Worm (Caenorhabditis elegans): ENCODE results near the gene T05C1.3.
A peak's percentile ranks its signal among the peaks of the same experiment; 100 is the strongest.

T05C1.3 gene

DNA sequence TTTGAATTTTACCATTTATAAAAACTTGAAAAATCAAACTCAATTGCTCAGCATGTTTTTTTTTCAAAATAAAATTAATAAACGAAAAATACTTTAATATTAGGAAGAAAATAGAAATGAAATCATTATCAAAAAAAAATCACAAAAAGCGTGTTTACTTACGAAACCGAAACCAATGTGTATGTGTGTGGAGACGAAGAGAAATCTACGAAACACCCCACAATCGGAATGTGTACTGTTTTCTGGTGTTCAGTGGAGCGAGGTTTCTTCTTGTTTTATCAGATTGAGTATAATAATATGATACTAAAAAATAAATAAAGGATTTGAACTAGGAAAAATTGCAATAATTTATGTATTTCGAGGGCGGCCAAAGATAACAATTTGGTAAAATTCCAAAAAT is 18.5 kb upstream of the T05C1.3 start (continued):
- TF ChIP-seq snpc-4 (tag; optimal IDR thresholded peaks at IDR 0.05) = no peak
- TF ChIP-seq elt-2 (tag; optimal IDR thresholded peaks at IDR 0.05) = peak; percentile 56
- no peak for TF ChIP-seq nhr-11 (tag; optimal IDR thresholded peaks at IDR 0.05)
- TF ChIP-seq unc-86 (tag; optimal IDR thresholded peaks at IDR 0.05) = no peak
- TF ChIP-seq vab-15 (tag; optimal IDR thresholded peaks at IDR 0.05) = no peak
- no peak for TF ChIP-seq efl-1 (optimal IDR thresholded peaks at IDR 0.05)
- TF ChIP-seq efl-1 (GFP tag; optimal IDR thresholded peaks at IDR 0.05 in 1 of 2) = no peak
- no peak for TF ChIP-seq ceh-63 (GFP tag; optimal IDR thresholded peaks at IDR 0.05)
- peak in 1 of 2 experiments; percentile 28 for TF ChIP-seq lsy-2 (tag; optimal IDR thresholded peaks at IDR 0.05)
- no peak for TF ChIP-seq hlh-4 (tag; optimal IDR thresholded peaks at IDR 0.05)
- TF ChIP-seq nhr-47 (tag; optimal IDR thresholded peaks at IDR 0.05) = no peak
- TF ChIP-seq nhr-19 (GFP tag; conservative IDR thresholded peaks at IDR 0.05) = no peak
- TF ChIP-seq dsc-1 (tag; optimal IDR thresholded peaks at IDR 0.05) = no peak
- no peak for TF ChIP-seq fos-1 (tag; optimal IDR thresholded peaks at IDR 0.05)
- TF ChIP-seq pqm-1 (tag; optimal IDR thresholded peaks at IDR 0.05) = no peak
- TF ChIP-seq C04F5.9 (tag; optimal IDR thresholded peaks at IDR 0.05) = no peak
- no peak for TF ChIP-seq jun-1 (tag; optimal IDR thresholded peaks at IDR 0.05)
- no peak for TF ChIP-seq nhr-237 (tag; optimal IDR thresholded peaks at IDR 0.05)
- no peak for TF ChIP-seq tbx-2 (tag; optimal IDR thresholded peaks at IDR 0.05)
- TF ChIP-seq nhr-71 (tag; optimal IDR thresholded peaks at IDR 0.05) = no peak
- peak in 1 of 6 experiments; percentile 77 for TF ChIP-seq elt-3 (tag; optimal IDR thresholded peaks at IDR 0.05)
- no peak for TF ChIP-seq ceh-90 (tag; optimal IDR thresholded peaks at IDR 0.05)
- no peak for TF ChIP-seq mep-1 (tag; optimal IDR thresholded peaks at IDR 0.05)

DNA sequence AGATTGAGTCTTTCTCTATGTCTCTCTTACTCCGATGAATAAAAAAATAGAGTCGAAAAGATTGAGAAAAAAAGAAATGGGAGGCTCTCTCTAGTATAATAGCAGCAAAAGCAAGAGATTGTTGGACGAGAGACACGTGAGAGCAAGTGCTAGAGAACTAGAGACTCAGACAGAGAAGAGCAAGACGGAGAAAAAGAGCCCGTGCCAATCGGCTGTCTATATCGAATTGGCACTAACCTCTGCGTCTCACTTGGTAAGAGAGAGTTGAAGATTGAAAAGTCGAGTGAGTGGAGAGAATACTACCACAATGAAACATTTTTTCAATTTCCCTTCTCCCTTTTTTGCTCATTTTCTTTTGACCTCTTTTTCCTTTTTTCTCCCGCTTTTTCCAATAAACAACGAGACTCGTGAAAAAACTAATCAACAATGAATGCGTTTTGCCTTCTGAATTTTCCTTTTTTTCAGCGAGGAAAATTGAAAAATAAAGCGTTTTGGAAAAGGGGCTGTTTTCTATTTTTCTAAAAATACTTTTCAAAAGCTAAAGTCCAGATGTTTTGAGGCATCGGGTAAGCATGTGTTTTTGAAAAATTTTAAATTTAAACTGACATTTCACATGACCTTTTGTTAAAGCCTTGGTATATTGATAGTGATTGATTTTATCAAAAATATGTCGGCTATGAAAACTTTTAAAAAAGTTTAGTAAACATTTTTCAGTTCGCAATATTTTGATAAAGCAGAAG is 17.5 kb upstream of the T05C1.3 start:
- TF ChIP-seq mep-1 (tag; optimal IDR thresholded peaks at IDR 0.05) = peak; percentile 39
- TF ChIP-seq pqm-1 (tag; optimal IDR thresholded peaks at IDR 0.05) = no peak
- peak; percentile 18 to 38 for TF ChIP-seq egl-27 (tag; optimal IDR thresholded peaks at IDR 0.05)
- TF ChIP-seq nhr-77 (tag; optimal IDR thresholded peaks at IDR 0.05) = peak; percentile 55
- TF ChIP-seq aly-2 (tag; optimal IDR thresholded peaks at IDR 0.05) = no peak
- peak; percentile 58 for TF ChIP-seq xbp-1 (tag; optimal IDR thresholded peaks at IDR 0.05)
- TF ChIP-seq C16A3.4 (tag; optimal IDR thresholded peaks at IDR 0.05) = peak; percentile 9
- TF ChIP-seq hlh-4 (tag; optimal IDR thresholded peaks at IDR 0.05) = no peak
- TF ChIP-seq vab-15 (tag; optimal IDR thresholded peaks at IDR 0.05) = no peak
- peak; percentile 25 to 40 (median 26) for TF ChIP-seq dpl-1 (GFP tag; optimal IDR thresholded peaks at IDR 0.05)
- TF ChIP-seq ces-1 (GFP tag; optimal IDR thresholded peaks at IDR 0.05) = peak; percentile 9
- TF ChIP-seq fkh-4 (tag; optimal IDR thresholded peaks at IDR 0.05; ENCODE audit: borderline replicate concordance) = peak; percentile 52
- peak; percentile 86 for TF ChIP-seq fkh-8 (tag; optimal IDR thresholded peaks at IDR 0.05)
- TF ChIP-seq nhr-19 (GFP tag; conservative IDR thresholded peaks at IDR 0.05) = peak; percentile 35
- peak; percentile 78 for TF ChIP-seq snu-23 (GFP tag; optimal IDR thresholded peaks at IDR 0.05)
- peak; percentile 27 for TF ChIP-seq zag-1 (tag; optimal IDR thresholded peaks at IDR 0.05)
- no peak for TF ChIP-seq hlh-17 (GFP tag; optimal IDR thresholded peaks at IDR 0.05; ENCODE audit: borderline replicate concordance)
- TF ChIP-seq pag-3 (tag; optimal IDR thresholded peaks at IDR 0.05; ENCODE audit: borderline replicate concordance, insufficient read depth) = peak; percentile 83
- TF ChIP-seq mef-2 (tag; optimal IDR thresholded peaks at IDR 0.05) = peak; percentile 62
- peak in 1 of 2 experiments; percentile 55 for TF ChIP-seq lin-35 (GFP tag; optimal IDR thresholded peaks at IDR 0.05)
- peak; percentile 94 for TF ChIP-seq lin-14 (GFP tag; optimal IDR thresholded peaks at IDR 0.05)
- peak; percentile 45 for TF ChIP-seq isw-1 (GFP tag; IDR thresholded peaks at IDR 0.05)
- peak; percentile 23 for TF ChIP-seq egl-13 (tag; optimal IDR thresholded peaks at IDR 0.05)
- no peak for TF ChIP-seq unc-130 (tag; optimal IDR thresholded peaks at IDR 0.05)
- TF ChIP-seq grh-1 (GFP tag; IDR thresholded peaks at IDR 0.05) = no peak
- peak; percentile 30 for TF ChIP-seq irx-1 (tag; optimal IDR thresholded peaks at IDR 0.05)
- peak; percentile 63 for TF ChIP-seq dsc-1 (tag; optimal IDR thresholded peaks at IDR 0.05)
- peak; percentile 7 for TF ChIP-seq sox-4 (tag; optimal IDR thresholded peaks at IDR 0.05)
- TF ChIP-seq swsn-7 (tag; optimal IDR thresholded peaks at IDR 0.05) = peak; percentile 73
- TF ChIP-seq nhr-47 (tag; optimal IDR thresholded peaks at IDR 0.05) = peak; percentile 73
- no peak for TF ChIP-seq blmp-1 (tag; optimal IDR thresholded peaks at IDR 0.05)
- no peak for TF ChIP-seq mab-9 (GFP tag; IDR thresholded peaks at IDR 0.05)
- TF ChIP-seq tbx-2 (tag; optimal IDR thresholded peaks at IDR 0.05) = peak; percentile 68
- no peak for TF ChIP-seq aha-1 (tag; optimal IDR thresholded peaks at IDR 0.05)
- TF ChIP-seq rnt-1 (tag; optimal IDR thresholded peaks at IDR 0.05) = peak; percentile 59
- peak; percentile 55 to 78 for TF ChIP-seq lsy-2 (tag; optimal IDR thresholded peaks at IDR 0.05)

Data from whole organism, L1 larva.